Fruit fly (Drosophila melanogaster) Kc167 (cell line): ENCODE results near the gene CtBP.

Experiments used
- Myc ChIP-seq: fragments of >200 bp; optimal IDR thresholded peaks from 2 replicates; lab custom pipeline; 2017; ENCODE audit warnings: missing external identifiers
- Sin3A ChIP-seq: fragments of >200 bp; optimal IDR thresholded peaks from 2 replicates; lab custom pipeline; 2018; ENCODE audit warnings: missing external identifiers
- h ChIP-seq: fragments of >200 bp; optimal IDR thresholded peaks from 3 replicates; lab custom pipeline; 2018; ENCODE audit warnings: missing external identifiers
- insv ChIP-seq: fragments of >200 bp; optimal IDR thresholded peaks from 3 replicates; lab custom pipeline; 2018; ENCODE audit warnings: missing external identifiers
- psq ChIP-seq: fragments of >200 bp; optimal IDR thresholded peaks from 2 replicates; lab custom pipeline; 2017; ENCODE audit warnings: missing external identifiers
- ttk ChIP-seq: sonication (Bioruptor generic); optimal IDR thresholded peaks from 2 replicates; lab custom pipeline; 2017; ENCODE audit warnings: missing external identifiers

Gene CtBP

DNA sequence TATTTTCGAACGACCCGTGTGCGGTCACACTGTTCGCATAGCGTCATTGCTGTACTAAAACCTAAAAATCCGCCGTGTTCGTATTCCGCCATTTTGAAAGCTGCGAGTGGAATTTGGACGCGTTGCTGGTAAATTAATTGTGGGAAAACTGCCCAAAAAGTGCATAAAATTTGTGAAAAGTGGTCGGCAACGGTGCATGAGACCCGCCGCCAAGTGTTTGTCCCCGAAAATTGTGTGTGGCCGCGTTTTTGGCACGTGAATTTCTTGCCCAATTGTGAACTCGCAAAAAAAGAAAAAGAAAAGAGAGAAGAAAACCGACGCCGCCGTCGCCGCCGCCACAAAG, at the start of gene CtBP:
TSS of gene CtBP (plus strand) at position 29 of the 343 bp plus-strand sequence.
- TF ChIP-seq ttk (lab: Kevin White, UChicago) (no peak), Sin3A (no peak), Myc (no peak), psq (no peak), h (lab: Kevin White, UChicago) (no peak), insv (lab: Kevin White, UChicago) (no peak)

DNA sequence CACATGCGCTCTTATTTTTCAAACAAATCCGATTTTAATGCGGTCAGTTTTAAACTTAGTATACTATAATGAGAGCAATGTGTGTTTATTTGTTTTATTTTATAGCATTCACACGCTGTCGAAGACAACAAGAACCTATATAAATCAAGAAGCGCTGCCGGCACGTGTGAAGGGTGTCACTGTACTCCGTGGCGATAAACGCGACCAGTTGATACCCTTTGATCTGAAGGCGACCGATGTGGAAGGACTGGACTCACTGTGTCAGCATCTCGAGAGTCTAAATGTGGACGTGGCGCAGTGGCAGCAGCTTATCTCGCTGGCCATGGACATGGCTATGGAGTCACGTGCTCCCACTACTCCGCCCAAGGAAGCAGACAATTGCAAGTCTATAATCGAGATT, 48.8 kb upstream of the CtBP start:
- TF ChIP-seq Sin3A (no peak), insv (lab: Kevin White, UChicago) (no peak), Myc (no peak), ttk (lab: Kevin White, UChicago) (no peak), psq (no peak), h (lab: Kevin White, UChicago) (no peak)

DNA sequence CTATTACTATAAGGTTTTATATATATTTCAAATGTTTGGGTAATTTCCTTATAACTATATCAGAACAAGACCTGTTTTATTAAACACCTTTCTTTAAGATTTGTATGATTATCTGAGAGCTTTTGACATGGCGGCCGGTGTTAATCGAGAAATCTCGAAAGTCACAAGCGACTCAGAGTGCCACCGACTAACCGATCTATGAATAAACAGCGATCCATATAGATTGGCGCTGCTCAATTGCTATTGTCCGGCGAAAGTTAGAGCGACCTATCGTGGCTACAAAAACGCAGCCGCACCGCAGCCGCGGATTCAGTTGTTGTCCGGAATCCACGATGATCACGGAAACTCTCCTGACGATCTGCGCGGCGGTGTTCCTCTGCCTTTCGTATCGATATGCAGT, 48.0 kb upstream of the CtBP start, which contains the start of gene Cyp304a1:
TSS of gene Cyp304a1 (plus strand) at position 301 of the 400 bp plus-strand sequence.
- TF ChIP-seq psq: no peak
- no peak for TF ChIP-seq Myc
- TF ChIP-seq Sin3A: no peak
- no peak for TF ChIP-seq h (lab: Kevin White, UChicago)
- no peak for TF ChIP-seq ttk (lab: Kevin White, UChicago)
- no peak for TF ChIP-seq insv (lab: Kevin White, UChicago)

DNA sequence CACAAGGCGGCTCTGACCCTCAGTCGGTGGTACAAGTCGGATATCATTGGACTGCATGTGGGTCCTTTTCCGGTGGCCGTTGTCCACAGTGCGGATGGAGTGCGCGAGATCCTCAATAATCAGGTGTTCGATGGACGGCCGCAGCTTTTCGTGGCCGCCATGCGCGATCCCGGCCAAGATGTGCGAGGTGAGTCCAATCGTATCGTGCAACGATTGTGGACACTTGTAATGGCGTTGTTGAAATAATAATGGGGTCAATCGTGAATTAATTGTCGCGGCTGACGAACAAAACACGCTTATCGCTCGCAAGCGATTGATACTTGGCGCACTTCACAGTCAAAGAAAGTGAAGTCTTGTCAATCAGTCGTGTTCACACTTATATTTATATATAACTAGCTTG, 47.4 kb upstream of the CtBP start:
- TF ChIP-seq ttk (lab: Kevin White, UChicago) (no peak), Sin3A (no peak), insv (lab: Kevin White, UChicago) (no peak), h (lab: Kevin White, UChicago) (no peak), Myc (no peak), psq (no peak)

DNA sequence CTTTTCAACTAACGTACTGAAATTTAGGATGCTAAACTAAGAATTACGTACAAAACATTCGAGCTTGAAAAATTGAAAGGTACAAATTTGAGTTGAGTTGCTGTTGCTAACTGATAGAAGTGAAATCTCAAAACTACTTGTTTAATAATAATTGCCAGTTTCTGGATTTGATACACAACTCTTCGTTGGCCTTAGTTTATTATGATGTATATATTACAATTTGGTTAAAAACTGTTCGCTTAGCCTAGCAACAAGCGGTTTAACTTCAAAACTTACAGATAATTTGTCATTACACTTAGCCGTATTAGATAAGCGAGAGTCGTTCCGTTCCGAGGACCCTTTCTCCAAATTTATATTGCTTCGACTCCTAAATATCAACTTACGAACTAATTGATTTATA, 43.8 kb upstream of the CtBP start, which contains the start of the genes CG14384 and grsm:
TSS of gene CG14384 (minus strand) at position 101 of the 400 bp plus-strand sequence.
TSS of gene grsm (minus strand) at position 101 of the 400 bp plus-strand sequence.
- no peak for TF ChIP-seq h (lab: Kevin White, UChicago)
- no peak for TF ChIP-seq Myc
- no peak for TF ChIP-seq psq
- TF ChIP-seq insv (lab: Kevin White, UChicago): no peak
- no peak for TF ChIP-seq ttk (lab: Kevin White, UChicago)
- no peak for TF ChIP-seq Sin3A

DNA sequence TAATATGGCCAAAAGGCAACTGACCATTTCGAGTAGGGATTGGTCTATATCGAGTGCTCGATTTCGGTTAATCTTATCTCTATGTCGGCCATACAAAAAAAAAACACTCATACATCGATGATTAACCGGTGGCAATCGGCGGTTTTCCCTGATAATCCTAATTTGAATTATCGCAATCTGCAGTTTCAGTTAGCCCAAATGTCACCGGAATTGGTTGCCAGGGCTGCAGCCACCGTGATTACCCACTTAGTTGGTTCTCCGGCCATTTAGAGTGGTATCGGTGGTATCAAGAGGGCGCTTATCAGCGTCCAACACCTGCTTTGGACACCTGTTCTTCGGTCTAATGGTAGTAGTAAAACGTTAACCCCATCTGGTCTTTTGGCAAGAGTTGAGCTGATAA, 39.3 kb upstream of the CtBP start:
- no peak for TF ChIP-seq h (lab: Kevin White, UChicago)

DNA sequence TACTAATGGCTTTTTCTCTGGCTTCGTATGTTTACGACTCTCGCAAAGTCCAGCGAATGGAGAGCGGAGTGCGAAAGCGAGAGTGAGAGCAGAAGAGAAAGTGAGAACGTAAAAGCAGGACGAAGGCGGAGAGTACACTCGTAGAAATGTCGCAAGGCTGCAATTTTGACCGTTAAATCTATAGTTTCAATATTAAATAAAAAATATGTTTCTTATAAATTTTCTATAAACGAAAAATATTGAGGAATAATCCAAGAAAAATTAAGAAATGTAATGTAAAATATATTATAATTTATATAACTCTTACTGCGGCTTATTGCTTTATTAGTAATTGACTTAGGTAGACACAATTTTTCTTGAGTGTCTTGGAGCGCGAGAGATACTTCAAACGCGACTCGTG, 37.0 kb upstream of the CtBP start:
- TF ChIP-seq ttk (lab: Kevin White, UChicago): no peak
- no peak for TF ChIP-seq h (lab: Kevin White, UChicago)
- no peak for TF ChIP-seq Sin3A
- TF ChIP-seq insv (lab: Kevin White, UChicago): no peak
- TF ChIP-seq Myc: no peak

DNA sequence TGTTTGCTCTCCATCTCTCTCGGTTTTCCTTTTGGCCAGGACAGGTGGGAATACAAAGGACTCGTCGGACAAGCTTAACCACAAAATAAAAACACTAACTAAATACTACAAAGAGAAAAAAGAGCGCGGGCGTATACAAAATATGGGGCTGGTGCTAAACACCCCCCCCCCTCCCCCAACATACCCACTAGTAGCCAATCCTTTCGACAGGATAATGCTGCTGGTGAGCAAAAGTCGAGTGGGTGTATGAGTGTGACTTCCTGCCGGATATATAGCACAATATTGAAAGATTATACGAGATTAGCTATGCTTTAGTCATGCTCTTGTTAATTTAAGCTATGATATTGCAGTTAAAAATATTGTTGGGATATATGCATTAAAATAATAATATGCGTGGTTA, 36.2 kb upstream of the CtBP start:
- TF ChIP-seq h (lab: Kevin White, UChicago) (no peak), ttk (lab: Kevin White, UChicago) (no peak), psq (no peak), insv (lab: Kevin White, UChicago) (no peak), Myc (no peak), Sin3A (no peak)

DNA sequence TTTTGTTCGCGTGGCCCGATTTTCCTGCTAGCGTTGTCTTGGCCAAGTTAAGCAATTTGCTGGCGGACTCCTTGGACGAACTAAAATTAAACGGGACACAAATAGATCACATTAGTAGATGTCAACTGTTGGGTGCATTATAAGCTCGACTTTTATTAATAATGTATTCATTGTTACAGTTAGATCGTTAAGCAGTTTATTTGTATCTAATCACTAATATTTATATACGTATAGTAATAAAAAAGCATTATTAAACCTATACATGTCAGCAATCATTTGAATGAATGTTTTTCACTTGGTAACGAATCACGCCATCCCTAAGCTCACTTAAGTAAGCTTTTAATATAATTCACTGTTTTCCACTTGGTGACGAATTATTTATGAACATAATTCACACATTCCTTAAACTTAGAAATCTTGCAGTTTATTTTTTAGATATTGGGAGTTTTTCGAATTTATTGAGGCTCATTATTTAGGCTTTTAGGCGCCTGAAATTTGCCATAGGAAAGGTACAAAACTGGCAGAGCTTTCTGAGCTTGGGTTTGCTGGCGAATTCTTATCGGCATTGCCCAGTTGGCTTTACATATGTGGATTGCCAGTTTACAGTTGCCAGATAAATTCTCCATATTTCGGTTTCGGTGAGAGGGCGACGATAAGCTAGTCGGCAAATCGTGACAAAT, 33.9 kb upstream of the CtBP start, which contains the start of the genes CG7381 and CG7091:
TSS of gene CG7381 (minus strand) at position 101 of the 680 bp plus-strand sequence.
TSS of gene CG7091 (plus strand) at position 630 of the 680 bp plus-strand sequence.
- TF ChIP-seq ttk (lab: Kevin White, UChicago) (no peak), psq (no peak), insv (lab: Kevin White, UChicago) (no peak), Sin3A (no peak), h (lab: Kevin White, UChicago) (no peak), Myc (no peak)

DNA sequence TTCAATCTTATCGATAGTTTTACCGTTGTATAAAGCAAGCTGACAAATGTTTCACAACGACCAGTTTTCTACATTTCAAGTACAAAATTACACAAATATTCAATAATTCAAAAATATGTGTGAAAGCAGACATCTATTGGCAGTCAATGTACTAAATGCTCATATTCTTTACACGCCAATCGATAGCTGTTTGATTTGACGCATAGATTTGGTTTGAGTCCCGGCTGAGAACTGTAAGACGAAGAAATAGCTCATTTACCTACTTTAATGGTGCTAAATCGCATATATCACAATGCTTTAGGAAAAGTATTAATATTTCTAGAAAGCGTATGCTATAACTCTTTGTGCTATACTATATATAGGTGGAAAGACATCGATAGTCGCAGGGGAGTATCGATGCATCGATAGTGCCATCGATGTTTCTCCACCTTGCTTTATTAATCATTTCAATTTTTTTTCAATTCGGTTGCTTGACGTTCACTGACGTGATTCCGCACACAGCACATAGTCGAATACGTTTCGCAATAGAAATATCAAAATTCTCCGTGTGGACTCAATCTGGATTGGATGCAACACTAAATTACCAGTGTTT, 30.7 kb upstream of the CtBP start, which contains the start of gene Paip2:
TSS of gene Paip2 (plus strand) at position 165 of the 592 bp plus-strand sequence.
- no peak for TF ChIP-seq ttk (lab: Kevin White, UChicago)

DNA sequence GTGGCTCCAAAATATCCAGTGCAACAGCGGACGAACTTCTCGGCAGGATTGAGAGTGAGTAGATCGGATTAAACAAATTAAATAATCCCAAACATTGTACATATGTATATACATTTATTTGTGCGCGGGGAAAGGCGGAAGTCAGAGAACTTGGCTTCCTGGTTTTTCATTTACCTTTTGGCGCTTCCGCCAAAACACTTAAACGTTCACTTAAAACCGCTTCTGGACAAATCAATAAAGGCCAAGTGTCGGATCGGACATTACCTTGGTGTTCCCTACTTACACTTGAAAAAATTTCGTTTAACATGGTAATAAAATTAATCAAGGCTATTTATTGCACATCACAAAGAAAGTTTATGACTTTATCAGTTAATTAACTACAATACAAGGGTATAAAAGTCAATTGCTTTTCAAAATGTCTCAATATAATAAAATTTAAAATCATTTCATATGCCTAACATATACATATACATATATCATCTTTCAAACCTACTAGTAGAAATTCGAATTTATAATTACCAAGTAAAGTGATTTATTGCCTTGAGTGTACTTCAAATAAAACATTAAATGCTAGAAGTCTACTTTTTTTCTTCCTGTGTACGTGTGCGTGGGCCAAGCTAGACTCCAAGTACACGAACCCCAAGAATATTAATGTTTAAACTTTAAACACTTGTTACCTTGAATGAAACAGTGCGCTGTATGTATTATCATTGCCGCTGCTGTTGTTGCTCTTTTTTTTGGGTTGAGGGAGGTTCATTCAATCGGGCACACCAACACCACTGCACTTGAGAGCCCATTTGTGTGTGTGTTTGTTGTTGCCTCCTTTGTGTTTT, 29.9 kb upstream of the CtBP start:
- TF ChIP-seq Sin3A: no peak

DNA sequence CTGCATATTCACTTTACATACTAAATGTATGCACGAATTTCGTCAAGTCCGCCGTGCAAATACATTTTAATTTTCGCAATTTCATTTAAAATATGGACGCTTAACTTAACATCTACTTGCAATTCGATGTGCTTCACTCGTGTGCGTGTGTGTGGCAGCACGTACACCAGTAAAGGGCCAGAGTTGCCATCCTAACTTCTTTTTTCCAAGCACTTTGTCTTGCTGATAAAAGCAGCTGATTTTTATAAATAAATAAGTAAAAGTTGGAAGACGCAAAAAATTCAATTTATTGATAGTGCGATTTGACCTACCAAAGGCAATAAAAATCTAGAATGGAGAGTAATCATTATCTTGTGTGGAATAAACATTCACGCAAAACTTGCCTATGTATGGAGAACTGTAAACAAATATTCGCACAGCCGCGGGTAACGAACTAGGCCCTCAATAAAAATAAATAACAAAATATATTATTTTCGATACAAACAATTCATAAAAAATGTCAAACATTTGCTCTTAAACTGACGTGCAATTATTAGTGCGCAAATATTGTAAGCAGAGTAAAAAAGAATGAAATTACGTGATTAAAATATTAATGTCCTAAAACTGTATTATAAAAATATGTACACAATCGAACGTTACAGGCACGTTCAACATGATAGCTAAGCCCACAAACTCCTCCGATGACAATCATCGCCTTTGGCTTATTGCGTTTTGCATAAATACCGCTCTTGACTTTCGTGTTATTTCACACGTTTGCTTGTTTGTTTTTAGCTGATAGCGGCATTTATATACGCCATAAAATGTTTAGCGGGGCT, 29.1 kb upstream of the CtBP start:
- TF ChIP-seq insv (lab: Kevin White, UChicago): no peak
- no peak for TF ChIP-seq ttk (lab: Kevin White, UChicago)
- no peak for TF ChIP-seq Myc
- TF ChIP-seq Sin3A: no peak
- TF ChIP-seq psq: no peak
- TF ChIP-seq h (lab: Kevin White, UChicago): no peak
